Fruit fly (Drosophila melanogaster) whole organism, embryonic: ENCODE measurements around the gene Polr3A.

Experiments
- Atf-2 ChIP-seq: fragments of 200-800 bp; sonication (Bioruptor generic); optimal IDR thresholded peaks from 2 replicates; lab custom pipeline; 2016; ENCODE audit warnings: missing biosample characterization, missing genetic modification characterization
- B-H2 ChIP-seq: fragments of 200-800 bp; sonication (Bioruptor generic); optimal IDR thresholded peaks from 2 replicates; lab custom pipeline; 2018; ENCODE audit warnings: missing biosample characterization, mild to moderate bottlenecking, missing genetic modification characterization
- CG10654 ChIP-seq: fragments of 200-800 bp; sonication (Bioruptor generic); optimal IDR thresholded peaks from 2 replicates; lab custom pipeline; 2016; ENCODE audit warnings: missing biosample characterization, missing genetic modification characterization
- CG11560 ChIP-seq: fragments of 200-800 bp; sonication (Bioruptor generic); IDR thresholded peaks from 3 replicates; pipeline ENCODE4 v1.3.6; 2022; ENCODE audit warnings: missing biosample characterization, missing genetic modification characterization
- CG11696 ChIP-seq: fragments of 200-800 bp; sonication (Bioruptor generic); IDR thresholded peaks from 2 replicates; pipeline ENCODE4 v1.3.6; 2022; ENCODE audit warnings: missing biosample characterization, missing genetic modification characterization
- CG12299 ChIP-seq: fragments of 200-800 bp; sonication (Bioruptor generic); optimal IDR thresholded peaks from 2 replicates; lab custom pipeline; 2018; ENCODE audit warnings: missing biosample characterization, mild to moderate bottlenecking, missing genetic modification characterization
- CG12391 ChIP-seq: fragments of 200-800 bp; sonication (Bioruptor generic); optimal IDR thresholded peaks from 3 replicates; lab custom pipeline; 2018; ENCODE audit warnings: missing biosample characterization, mild to moderate bottlenecking, missing genetic modification characterization, moderate library complexity
- CG15269 ChIP-seq: fragments of 200-800 bp; sonication (Bioruptor generic); optimal IDR thresholded peaks from 2 replicates; lab custom pipeline; 2018; ENCODE audit warnings: missing biosample characterization, mild to moderate bottlenecking, missing genetic modification characterization, moderate library complexity
- CG18011 ChIP-seq: fragments of 200-800 bp; sonication (Bioruptor generic); optimal IDR thresholded peaks from 2 replicates; lab custom pipeline; 2017; ENCODE audit warnings: missing biosample characterization, missing genetic modification characterization, mild to moderate bottlenecking, moderate library complexity, missing genotype
- CG30403 ChIP-seq: fragments of 200-800 bp; sonication (Bioruptor generic); optimal IDR thresholded peaks from 3 replicates; lab custom pipeline; 2016; ENCODE audit warnings: missing biosample characterization, missing genetic modification characterization
- CG4360 ChIP-seq: fragments of 200-800 bp; sonication (Bioruptor generic); IDR thresholded peaks from 2 replicates; pipeline ENCODE4 v1.3.6; 2022; ENCODE audit warnings: missing biosample characterization, missing genetic modification characterization
- CG4424 ChIP-seq: fragments of 200-800 bp; sonication (Bioruptor generic); optimal IDR thresholded peaks from 3 replicates; lab custom pipeline; 2016; ENCODE audit warnings: missing biosample characterization, missing genetic modification characterization
- CG4820 ChIP-seq: fragments of 200-800 bp; sonication (Bioruptor generic); optimal IDR thresholded peaks from 3 replicates; lab custom pipeline; 2016; ENCODE audit warnings: missing biosample characterization, missing genetic modification characterization
- CG5180 ChIP-seq: fragments of 200-800 bp; sonication (Bioruptor generic); optimal IDR thresholded peaks from 3 replicates; lab custom pipeline; 2017; ENCODE audit warnings: missing biosample characterization, missing genetic modification characterization, mild to moderate bottlenecking, moderate library complexity, missing genetic modification reagents
- CG5953 ChIP-seq: fragments of 200-800 bp; sonication (Bioruptor generic); IDR thresholded peaks from 2 replicates; pipeline ENCODE4 v1.3.6; 2022; ENCODE audit warnings: missing biosample characterization, missing genetic modification characterization
- CG6689 ChIP-seq: fragments of 200-800 bp; sonication (Bioruptor generic); IDR thresholded peaks from 2 replicates; pipeline ENCODE4 v1.3.6; 2022; ENCODE audit warnings: missing biosample characterization, missing genetic modification characterization
- CG6813 ChIP-seq: fragments of 200-800 bp; sonication (Bioruptor generic); optimal IDR thresholded peaks from 2 replicates; lab custom pipeline; 2017; ENCODE audit warnings: missing biosample characterization, missing genetic modification characterization, mild to moderate bottlenecking, moderate library complexity, missing genetic modification reagents
- CG8388 ChIP-seq: fragments of 200-800 bp; sonication (Bioruptor generic); optimal IDR thresholded peaks from 2 replicates; lab custom pipeline; 2019; ENCODE audit warnings: missing biosample characterization, mild to moderate bottlenecking, missing genetic modification characterization, moderate library complexity
- CG8924 ChIP-seq: fragments of 200-800 bp; optimal IDR thresholded peaks from 3 replicates; lab custom pipeline; 2019; ENCODE audit warnings: missing biosample characterization, mild to moderate bottlenecking, missing genetic modification characterization, moderate library complexity
- Fer3 ChIP-seq: fragments of 200-800 bp; sonication (Bioruptor generic); optimal IDR thresholded peaks from 2 replicates; lab custom pipeline; 2018; ENCODE audit warnings: missing biosample characterization, mild to moderate bottlenecking, missing genetic modification characterization, moderate library complexity
- HLH54F ChIP-seq: fragments of 200-800 bp; sonication (Bioruptor generic); optimal IDR thresholded peaks from 3 replicates; lab custom pipeline; 2016; ENCODE audit warnings: missing biosample characterization, missing genetic modification characterization
- Hmx ChIP-seq: fragments of 200-800 bp; sonication (Bioruptor generic); optimal IDR thresholded peaks from 2 replicates; lab custom pipeline; 2016; ENCODE audit warnings: missing biosample characterization, missing genetic modification characterization
- Hr51 ChIP-seq, 2 experiments: fragments of 200-800 bp; sonication (Bioruptor generic); optimal IDR thresholded peaks; 2 replicates in 1 of 2; 3 replicates in 1 of 2; lab custom pipeline; 2016 to 2018; ENCODE audit warnings: missing biosample characterization in 2 of 2, missing genetic modification characterization in 2 of 2, mild to moderate bottlenecking in 1 of 2, moderate library complexity in 1 of 2
- Hr78 ChIP-seq, 2 experiments: fragments of 200-800 bp in 1 of 2; fragments of >200 bp in 1 of 2; sonication (Bioruptor generic) in 1 of 2; optimal IDR thresholded peaks; 2 replicates each; lab custom pipeline; 2017 to 2019; ENCODE audit warnings: missing biosample characterization in 2 of 2, missing genetic modification characterization in 2 of 2, mild to moderate bottlenecking in 1 of 2, moderate library complexity in 1 of 2
- Lpt ChIP-seq: fragments of >200 bp; optimal IDR thresholded peaks from 2 replicates; lab custom pipeline; 2018; ENCODE audit warnings: missing biosample characterization, missing genetic modification characterization
- Max ChIP-seq: fragments of 200-800 bp; sonication (Bioruptor generic); optimal IDR thresholded peaks from 2 replicates; lab custom pipeline; 2016; ENCODE audit warnings: missing biosample characterization, mild to moderate bottlenecking, missing genetic modification characterization
- NK7.1 ChIP-seq: fragments of 200-800 bp; sonication (Bioruptor generic); optimal IDR thresholded peaks from 3 replicates; lab custom pipeline; 2016; ENCODE audit warnings: missing biosample characterization, missing genetic modification characterization
- Optix ChIP-seq: fragments of 200-800 bp; sonication (Bioruptor generic); IDR thresholded peaks from 3 replicates; pipeline ENCODE4 v1.3.6; 2022; ENCODE audit warnings: missing biosample characterization, missing genetic modification characterization
- Pdp1 ChIP-seq, 2 experiments: fragments of 200-800 bp; sonication (Bioruptor generic); optimal IDR thresholded peaks; 3 replicates each; lab custom pipeline; 2016; ENCODE audit warnings: missing biosample characterization in 2 of 2, missing genetic modification characterization in 2 of 2, mild to moderate bottlenecking in 1 of 2, moderate library complexity in 1 of 2
- Taf1 ChIP-seq: fragments of 200-800 bp; sonication (Bioruptor generic); IDR thresholded peaks from 2 replicates; pipeline ENCODE4 v1.3.6; 2022; ENCODE audit warnings: missing biosample characterization, missing genetic modification characterization
- Xbp1 ChIP-seq: fragments of 200-800 bp; sonication (Bioruptor generic); optimal IDR thresholded peaks from 3 replicates; lab custom pipeline; 2016; ENCODE audit warnings: missing biosample characterization, mild to moderate bottlenecking, missing genetic modification characterization
- YL-1 ChIP-seq: fragments of 200-800 bp; sonication (Bioruptor generic); optimal IDR thresholded peaks from 3 replicates; lab custom pipeline; 2017; ENCODE audit warnings: missing biosample characterization, mild to moderate bottlenecking, missing genetic modification characterization
- al ChIP-seq: fragments of 200-800 bp; sonication (Bioruptor generic); IDR thresholded peaks from 2 replicates; pipeline ENCODE4 v1.3.6; 2022; ENCODE audit warnings: missing biosample characterization, missing genetic modification characterization
- ap ChIP-seq: fragments of 200-800 bp; sonication (Bioruptor generic); IDR thresholded peaks from 2 replicates; pipeline ENCODE4 v1.3.6; 2022; ENCODE audit warnings: missing biosample characterization, missing genetic modification characterization
- ase ChIP-seq: fragments of 200-800 bp; sonication (Bioruptor generic); IDR thresholded peaks from 3 replicates; pipeline ENCODE4 v1.3.6; 2022; ENCODE audit warnings: missing biosample characterization, missing genetic modification characterization
- en ChIP-seq: fragments of 200-800 bp; sonication (Bioruptor generic); optimal IDR thresholded peaks from 2 replicates; lab custom pipeline; 2016; ENCODE audit warnings: missing biosample characterization, missing genetic modification characterization
- fu2 ChIP-seq: fragments of 200-800 bp; sonication (Bioruptor generic); optimal IDR thresholded peaks from 2 replicates; lab custom pipeline; 2016; ENCODE audit warnings: missing biosample characterization, missing genetic modification characterization
- gt ChIP-seq: fragments of 200-800 bp; sonication (Bioruptor generic); IDR thresholded peaks from 2 replicates; pipeline ENCODE4 v1.3.6; 2022; ENCODE audit warnings: missing biosample characterization, missing genetic modification characterization
- ham ChIP-seq: fragments of 200-800 bp; sonication (Bioruptor generic); IDR thresholded peaks from 2 replicates; pipeline ENCODE4 v1.3.6; 2022; ENCODE audit warnings: missing biosample characterization, missing genetic modification characterization
- kay ChIP-seq: fragments of 200-800 bp; sonication (Bioruptor generic); optimal IDR thresholded peaks from 2 replicates; lab custom pipeline; 2016; ENCODE audit warnings: missing biosample characterization, missing genetic modification characterization
- onecut ChIP-seq: fragments of 200-800 bp; sonication (Bioruptor generic); IDR thresholded peaks from 2 replicates; pipeline ENCODE4 v1.3.6; 2022; ENCODE audit warnings: missing biosample characterization, missing genetic modification characterization
- pan ChIP-seq, 4 experiments: fragments of >200 bp in 3 of 4; fragments of 200-800 bp in 1 of 4; sonication (Bioruptor generic) in 1 of 4; optimal IDR thresholded peaks in 3 of 4; IDR thresholded peaks in 1 of 4; 2 replicates each; pipeline versions ENCODE4 v1.3.6 to Lab custom; 2017 to 2022; ENCODE audit warnings: missing biosample characterization in 2 of 4, missing genetic modification characterization in 2 of 4, mixed read lengths in 1 of 4
- pfk ChIP-seq: fragments of 200-800 bp; sonication (Bioruptor generic); optimal IDR thresholded peaks from 2 replicates; lab custom pipeline; 2018; ENCODE audit warnings: missing biosample characterization, mild to moderate bottlenecking, missing genetic modification characterization, moderate library complexity
- scrt ChIP-seq: fragments of 200-800 bp; sonication (Bioruptor generic); optimal IDR thresholded peaks from 2 replicates; lab custom pipeline; 2018; ENCODE audit warnings: missing biosample characterization, mild to moderate bottlenecking, missing genetic modification characterization, moderate library complexity
- sim ChIP-seq: fragments of 200-800 bp; sonication (Bioruptor generic); IDR thresholded peaks from 2 replicates; pipeline ENCODE4 v1.3.6; 2022; ENCODE audit warnings: missing biosample characterization, missing genetic modification characterization
- slp2 ChIP-seq: fragments of 200-800 bp; sonication (Bioruptor generic); optimal IDR thresholded peaks from 2 replicates; lab custom pipeline; 2016; ENCODE audit warnings: missing biosample characterization, missing genetic modification characterization
- tap ChIP-seq: fragments of 200-800 bp; optimal IDR thresholded peaks from 3 replicates; lab custom pipeline; 2019; ENCODE audit warnings: missing biosample characterization, mild to moderate bottlenecking, missing genetic modification characterization, moderate library complexity
- trem ChIP-seq: fragments of 200-800 bp; optimal IDR thresholded peaks from 3 replicates; lab custom pipeline; 2019; ENCODE audit warnings: missing biosample characterization, mild to moderate bottlenecking, missing genetic modification characterization, moderate library complexity
- zen ChIP-seq: fragments of 200-800 bp; sonication (Bioruptor generic); optimal IDR thresholded peaks from 3 replicates; lab custom pipeline; 2018; ENCODE audit warnings: missing biosample characterization, mild to moderate bottlenecking, missing genetic modification characterization, moderate library complexity

The Polr3A gene

dm6 chrX:15760447-15761297 is 2.1 kb upstream of the Polr3A start, which contains the start of the genes Graf and mRpL3 (continued):
- TF ChIP-seq CG6689 (GFP tag; lab: Robert Waterston, UW) (no peak), pfk (GFP tag; lab: Kevin White, UChicago) (peak; percentile 89), YL-1 (GFP tag; lab: Kevin White, UChicago) (no peak), CG4360 (GFP tag; lab: Robert Waterston, UW) (no peak), scrt (GFP tag; lab: Kevin White, UChicago) (peak; percentile 61), CG15269 (tag; lab: Kevin White, UChicago) (no peak), CG5180 (no peak), CG11696 (GFP tag; lab: Robert Waterston, UW) (no peak), onecut (GFP tag; lab: Robert Waterston, UW) (no peak), ham (GFP tag; lab: Robert Waterston, UW) (no peak), slp2 (GFP tag; lab: Kevin White, UChicago) (no peak), gt (GFP tag; lab: Robert Waterston, UW) (no peak), CG8924 (tag; lab: Kevin White, UChicago) (peak; percentile 30), al (GFP tag; lab: Robert Waterston, UW) (no peak), en (GFP tag; lab: Kevin White, UChicago) (no peak), CG18011 (GFP tag; lab: Kevin White, UChicago) (no peak), CG10654 (GFP tag; lab: Kevin White, UChicago) (no peak), Hr51 (GFP tag; optimal IDR thresholded peaks at IDR 0.05; lab: Kevin White, UChicago) (no peak), CG6813 (no peak), Lpt (GFP tag; lab: Kevin White, UChicago) (no peak), CG5953 (GFP tag; lab: Robert Waterston, UW) (no peak), zen (tag; lab: Kevin White, UChicago) (no peak), ap (GFP tag; lab: Robert Waterston, UW) (no peak), Hmx (GFP tag; lab: Kevin White, UChicago) (no peak), tap (tag; lab: Kevin White, UChicago) (no peak), NK7.1 (GFP tag; lab: Kevin White, UChicago) (no peak), HLH54F (GFP tag; lab: Kevin White, UChicago) (no peak), CG4820 (no peak), Atf-2 (GFP tag; lab: Kevin White, UChicago) (no peak), Max (no peak), CG4424 (GFP tag; lab: Kevin White, UChicago) (peak; percentile 12), B-H2 (no peak), CG30403 (GFP tag; lab: Kevin White, UChicago) (no peak), kay (GFP tag; lab: Kevin White, UChicago) (no peak), Pdp1 (GFP tag; optimal IDR thresholded peaks at IDR 0.05; lab: Kevin White, UChicago) (no peak), Fer3 (no peak), CG12391 (tag; lab: Kevin White, UChicago) (no peak), CG11560 (tag; lab: Robert Waterston, UW) (no peak), ase (no peak), trem (tag; lab: Kevin White, UChicago) (no peak), CG12299 (tag; lab: Kevin White, UChicago) (no peak), pan (optimal IDR thresholded peaks at IDR 0.05; lab: Kevin White, UChicago) (no peak), pan (GFP tag; optimal IDR thresholded peaks at IDR 0.05 in 1 of 2, IDR thresholded peaks at IDR 0.05 in 1 of 2) (no peak), CG8388 (GFP tag; lab: Kevin White, UChicago) (no peak), Xbp1 (GFP tag; lab: Kevin White, UChicago) (no peak), Optix (GFP tag; lab: Robert Waterston, UW) (no peak), sim (no peak), Hr78 (GFP tag; optimal IDR thresholded peaks at IDR 0.05; lab: Kevin White, UChicago) (peak in 1 of 2 experiments; percentile 23), Taf1 (no peak), fu2 (no peak)
